Worm (Caenorhabditis elegans) whole organism, L4 larva: Measurements from ENCODE around the gene srh-301.

Source experiments
- R02D3.7 ChIP-seq: fragments of 150-350 bp; sonication (generic microtip); optimal IDR thresholded peaks from 3 replicates; lab custom pipeline; 2014; ENCODE audit warnings: missing biosample characterization, missing genetic modification characterization
- cey-2 ChIP-seq: sonication (generic microtip); optimal IDR thresholded peaks from 3 replicates; lab custom pipeline; 2017; ENCODE audit warnings: missing genetic modification characterization, mild to moderate bottlenecking, missing compliant biosample characterization, antibody characterized with exemption, borderline replicate concordance; ENCODE audit not compliant: insufficient read depth
- duxl-1 ChIP-seq: sonication (generic microtip); optimal IDR thresholded peaks from 2 replicates; lab custom pipeline; 2016; ENCODE audit warnings: mild to moderate bottlenecking, missing genetic modification characterization, moderate library complexity, missing compliant biosample characterization; ENCODE audit not compliant: poor library complexity
- egl-27 ChIP-seq: sonication (generic microtip); optimal IDR thresholded peaks from 3 replicates; lab custom pipeline; 2017; ENCODE audit warnings: missing biosample characterization, missing genetic modification reagents, missing genetic modification characterization
- lin-39 ChIP-seq: fragments of 150-350 bp; optimal IDR thresholded peaks from 2 replicates; lab custom pipeline; 2014; ENCODE audit warnings: missing biosample characterization, missing genetic modification reagents, missing genetic modification characterization
- nhr-11 ChIP-seq: fragments of 150-350 bp; optimal IDR thresholded peaks from 2 replicates; lab custom pipeline; 2014; ENCODE audit warnings: missing biosample characterization, missing genetic modification characterization
- nhr-111 ChIP-seq: fragments of 200-800 bp; sonication (Bioruptor generic); optimal IDR thresholded peaks from 2 replicates; lab custom pipeline; 2018; ENCODE audit warnings: mild to moderate bottlenecking, missing genetic modification characterization, missing compliant biosample characterization
- skn-1 ChIP-seq: fragments of 150-350 bp; optimal IDR thresholded peaks from 2 replicates; lab custom pipeline; 2014; ENCODE audit warnings: missing biosample characterization, missing genetic modification characterization

ce11 chrV:17871049-17871448, 46.3 kb downstream of the srh-301 start, which contains the start of gene phf-14:
- TF ChIP-seq cey-2 (tag; lab: Kevin White, UChicago) (no peak), egl-27 (tag; lab: Kevin White, UChicago) (no peak), nhr-11 (tag; lab: Kevin White, UChicago) (no peak), lin-39 (no peak), duxl-1 (tag; lab: Kevin White, UChicago) (peak; percentile 41), skn-1 (no peak), nhr-111 (no peak), R02D3.7 (tag; lab: Kevin White, UChicago) (no peak)
